Fruit fly (Drosophila melanogaster): Measurements from ENCODE around the gene CG32110.

- TF ChIP-seq insv (optimal IDR thresholded peaks at IDR 0.05) (no peak), ttk (optimal IDR thresholded peaks at IDR 0.05) (no peak)
These were observed 2.7 kb upstream of the CG32110 start, which contains the start of gene Sap130 for dm6 chr3L:12805660-12806289.
